Fruit fly (Drosophila melanogaster): ENCODE measurements around the gene CG6144.

DNA sequence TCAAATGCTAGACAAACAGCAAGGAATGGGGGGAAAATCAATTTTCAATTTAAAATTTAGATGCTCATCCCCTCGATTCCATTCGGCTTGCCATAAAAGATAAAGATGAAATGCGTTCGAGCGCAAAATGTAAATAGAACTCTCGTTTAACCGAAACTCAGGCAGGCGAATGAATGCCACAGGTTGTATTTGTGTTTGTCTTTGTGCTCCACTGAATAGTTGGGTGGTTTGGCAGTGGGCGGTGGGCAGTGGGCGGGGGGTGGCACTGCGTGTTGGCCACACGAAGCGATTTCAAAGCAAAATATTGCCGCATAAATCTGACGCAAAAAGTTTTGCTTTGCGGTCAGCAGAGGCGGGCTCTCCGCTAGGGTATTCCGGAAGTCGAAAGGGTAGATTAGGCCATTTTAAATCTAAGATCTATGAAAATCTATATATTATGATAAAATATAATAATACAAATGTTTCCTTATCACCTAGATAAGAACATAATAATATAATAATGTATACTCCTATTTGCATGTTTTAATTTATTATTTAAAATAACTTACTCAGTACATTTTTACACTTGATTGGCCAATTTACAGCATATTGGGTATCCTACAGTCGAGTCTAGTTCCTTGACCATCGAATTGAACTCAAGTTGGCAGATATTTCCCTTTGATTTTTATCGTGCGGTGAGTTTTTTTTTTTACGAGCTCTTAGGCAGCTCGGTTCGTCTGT lies 33.8 kb downstream of the CG6144 start:
- no peak for TF ChIP-seq Hr39 (GFP tag; optimal IDR thresholded peaks at IDR 0.05)
- no peak for TF ChIP-seq CG11762 (GFP tag; optimal IDR thresholded peaks at IDR 0.05; ENCODE audit: insufficient read depth)
- TF ChIP-seq net (GFP tag; optimal IDR thresholded peaks at IDR 0.05), result no peak
- no peak for TF ChIP-seq CG6854 (GFP tag; optimal IDR thresholded peaks at IDR 0.05)
- TF ChIP-seq Hr38 (GFP tag; optimal IDR thresholded peaks at IDR 0.05), result no peak
- TF ChIP-seq fd59A (GFP tag; optimal IDR thresholded peaks at IDR 0.05), result no peak
- TF ChIP-seq Ets21C (GFP tag; optimal IDR thresholded peaks at IDR 0.05), result no peak
- TF ChIP-seq Blimp-1 (GFP tag; optimal IDR thresholded peaks at IDR 0.05), result no peak
- TF ChIP-seq CG16779 (tag; optimal IDR thresholded peaks at IDR 0.05), result no peak
- no peak for TF ChIP-seq fkh (GFP tag; optimal IDR thresholded peaks at IDR 0.05)
- TF ChIP-seq CG31627 (GFP tag; optimal IDR thresholded peaks at IDR 0.05), result no peak
- no peak for TF ChIP-seq Gug (GFP tag; IDR thresholded peaks at IDR 0.05)
- TF ChIP-seq CG6792 (GFP tag; optimal IDR thresholded peaks at IDR 0.05), result no peak
